Worm (Caenorhabditis elegans) whole organism, L2 larva: Measurements from ENCODE around the gene C47E8.3.
A peak's percentile ranks its signal among the peaks of the same experiment; 100 is the strongest.

Experiments used
- C34F6.9 ChIP-seq: fragments of 150-350 bp; optimal IDR thresholded peaks from 2 replicates; lab custom pipeline; 2014; ENCODE audit warnings: missing biosample characterization, missing genetic modification characterization
- F13H6.1 ChIP-seq: sonication (generic microtip); optimal IDR thresholded peaks from 2 replicates; lab custom pipeline; 2016; ENCODE audit warnings: missing genetic modification characterization, missing compliant biosample characterization
- R02D3.7 ChIP-seq: fragments of 150-350 bp; optimal IDR thresholded peaks from 2 replicates; lab custom pipeline; 2014; ENCODE audit warnings: missing biosample characterization, missing genetic modification characterization
- Y55F3AM.14 ChIP-seq: fragments of 200-800 bp; sonication (Bioruptor generic); optimal IDR thresholded peaks from 2 replicates; lab custom pipeline; 2018; ENCODE audit warnings: mild to moderate bottlenecking, missing genetic modification characterization, missing compliant biosample characterization
- ZK546.5 ChIP-seq: sonication (generic microtip); optimal IDR thresholded peaks from 2 replicates; lab custom pipeline; 2017; ENCODE audit warnings: missing biosample characterization, missing genetic modification characterization
- aly-2 ChIP-seq: fragments of 150-350 bp; optimal IDR thresholded peaks from 2 replicates; lab custom pipeline; 2014; ENCODE audit warnings: missing biosample characterization, missing genetic modification characterization
- ama-1 ChIP-seq: fragments of 150-350 bp; optimal IDR thresholded peaks from 2 replicates; lab custom pipeline; 2018; ENCODE audit warnings: inconsistent platforms
- blmp-1 ChIP-seq: sonication (generic microtip); optimal IDR thresholded peaks from 2 replicates; lab custom pipeline; 2017; ENCODE audit warnings: missing genetic modification characterization, mild to moderate bottlenecking, missing compliant biosample characterization, antibody characterized with exemption, moderate library complexity; ENCODE audit not compliant: insufficient read depth
- ceh-16 ChIP-seq: fragments of 150-350 bp; optimal IDR thresholded peaks from 2 replicates; lab custom pipeline; 2014; ENCODE audit warnings: missing biosample characterization, missing genetic modification characterization
- crh-2 ChIP-seq: sonication (generic microtip); optimal IDR thresholded peaks from 2 replicates; lab custom pipeline; 2017; ENCODE audit warnings: missing biosample characterization, missing genetic modification characterization
- elt-1 ChIP-seq: fragments of 150-350 bp; optimal IDR thresholded peaks from 2 replicates; lab custom pipeline; 2014; ENCODE audit warnings: missing biosample characterization, missing genetic modification characterization
- gmeb-1 ChIP-seq: fragments of 150-350 bp; optimal IDR thresholded peaks from 2 replicates; lab custom pipeline; 2014; ENCODE audit warnings: missing biosample characterization, missing genetic modification characterization
- lin-13 ChIP-seq: fragments of 150-350 bp; optimal IDR thresholded peaks from 2 replicates; lab custom pipeline; 2014; ENCODE audit warnings: missing biosample characterization, missing genetic modification reagents, missing genetic modification characterization
- mab-5 ChIP-seq: fragments of 150-350 bp; optimal IDR thresholded peaks from 2 replicates; lab custom pipeline; 2014; ENCODE audit warnings: missing biosample characterization, missing genetic modification characterization
- mbf-1 ChIP-seq: sonication (generic microtip); optimal IDR thresholded peaks from 2 replicates; lab custom pipeline; 2017; ENCODE audit warnings: missing biosample characterization, missing genetic modification characterization
- mdl-1 ChIP-seq, 2 experiments: fragments of 150-350 bp in 1 of 2; sonication (generic microtip) in 1 of 2; optimal IDR thresholded peaks; 2 replicates each; lab custom pipeline; 2017; ENCODE audit warnings: missing biosample characterization in 2 of 2, missing genetic modification characterization in 2 of 2
- nhr-12 ChIP-seq: fragments of 150-350 bp; optimal IDR thresholded peaks from 2 replicates; lab custom pipeline; 2014; ENCODE audit warnings: missing biosample characterization, missing genetic modification characterization
- nhr-129 ChIP-seq: fragments of 150-350 bp; optimal IDR thresholded peaks from 2 replicates; lab custom pipeline; 2014; ENCODE audit warnings: missing biosample characterization, missing genetic modification characterization
- nhr-237 ChIP-seq: fragments of 150-350 bp; optimal IDR thresholded peaks from 2 replicates; lab custom pipeline; 2014; ENCODE audit warnings: missing biosample characterization, missing genetic modification characterization
- nhr-25 ChIP-seq: fragments of 150-350 bp; sonication (generic microtip); optimal IDR thresholded peaks from 3 replicates; lab custom pipeline; 2014; ENCODE audit warnings: missing biosample characterization, missing genetic modification characterization
- nhr-6 ChIP-seq: fragments of 150-350 bp; optimal IDR thresholded peaks from 2 replicates; lab custom pipeline; 2014; ENCODE audit warnings: missing biosample characterization, missing genetic modification characterization
- nhr-77 ChIP-seq: fragments of 150-350 bp; optimal IDR thresholded peaks from 2 replicates; lab custom pipeline; 2014; ENCODE audit warnings: missing biosample characterization, missing genetic modification characterization
- skn-1 ChIP-seq: sonication (generic microtip); optimal IDR thresholded peaks from 2 replicates; lab custom pipeline; 2017; ENCODE audit warnings: missing biosample characterization, missing genetic modification characterization
- sma-3 ChIP-seq: sonication (generic microtip); optimal IDR thresholded peaks from 2 replicates; lab custom pipeline; 2016; ENCODE audit warnings: missing genetic modification reagents, missing genetic modification characterization, missing compliant biosample characterization
- sma-9 ChIP-seq, 2 experiments: fragments of 150-350 bp in 1 of 2; sonication (generic microtip) in 1 of 2; optimal IDR thresholded peaks; 2 replicates each; lab custom pipeline; 2014 to 2016; ENCODE audit warnings: missing genetic modification characterization in 2 of 2, mild to moderate bottlenecking in 1 of 2, missing biosample characterization in 1 of 2, missing compliant biosample characterization in 1 of 2, missing genetic modification reagents in 1 of 2, moderate library complexity in 1 of 2
- snpc-4 ChIP-seq: fragments of 150-350 bp; optimal IDR thresholded peaks from 2 replicates; lab custom pipeline; 2014; ENCODE audit warnings: missing biosample characterization, missing genetic modification characterization
- unc-55 ChIP-seq: fragments of 150-350 bp; sonication (generic microtip); optimal IDR thresholded peaks from 3 replicates; lab custom pipeline; 2014; ENCODE audit warnings: missing biosample characterization, missing genetic modification reagents, missing genetic modification characterization
- unc-62 ChIP-seq: fragments of 150-350 bp; optimal IDR thresholded peaks from 2 replicates; lab custom pipeline; 2014; ENCODE audit warnings: missing biosample characterization, missing genetic modification reagents, missing genetic modification characterization
- zag-1 ChIP-seq: fragments of 150-350 bp; optimal IDR thresholded peaks from 2 replicates; lab custom pipeline; 2014; ENCODE audit warnings: missing biosample characterization, missing genetic modification characterization
- ztf-11 ChIP-seq: sonication (generic microtip); optimal IDR thresholded peaks from 2 replicates; lab custom pipeline; 2017; ENCODE audit warnings: missing biosample characterization, missing genetic modification characterization

C47E8.3 gene

ce11 chrV:14663006-14663405 lies 17.1 kb upstream of the C47E8.3 start, which contains the start of gene C47E8.9:
Gene C47E8.9 (plus strand): TSS chrV:14663306.
- TF ChIP-seq blmp-1 (tag; lab: Kevin White, UChicago), result no peak

- TF ChIP-seq nhr-237 (tag; lab: Kevin White, UChicago) (no peak), crh-2 (tag; lab: Kevin White, UChicago) (no peak), nhr-12 (tag; lab: Kevin White, UChicago) (no peak), R02D3.7 (tag; lab: Kevin White, UChicago) (no peak), ztf-11 (tag; lab: Kevin White, UChicago) (no peak), C34F6.9 (tag; lab: Kevin White, UChicago) (no peak), nhr-6 (no peak), snpc-4 (tag; lab: Kevin White, UChicago) (no peak), sma-3 (no peak), aly-2 (tag; lab: Kevin White, UChicago) (no peak), blmp-1 (tag; lab: Kevin White, UChicago) (no peak), ceh-16 (tag; lab: Kevin White, UChicago) (no peak), skn-1 (tag; lab: Kevin White, UChicago) (no peak)
Measured at ce11 chrV:14665728-14666127, 14.4 kb upstream of the C47E8.3 start, which contains the start of gene C47E8.1. Gene C47E8.1 (plus strand): TSS chrV:14666028.

ce11 chrV:14678298-14678697 lies 1.8 kb upstream of the C47E8.3 start:
- TF ChIP-seq ztf-11 (tag; lab: Kevin White, UChicago) (no peak), C34F6.9 (tag; lab: Kevin White, UChicago) (no peak), nhr-129 (no peak), gmeb-1 (tag; lab: Kevin White, UChicago) (no peak), Y55F3AM.14 (no peak), mdl-1 (tag; optimal IDR thresholded peaks at IDR 0.05; lab: Kevin White, UChicago) (no peak), lin-13 (no peak), R02D3.7 (tag; lab: Kevin White, UChicago) (no peak), nhr-77 (tag; lab: Kevin White, UChicago) (no peak), mbf-1 (tag; lab: Kevin White, UChicago) (no peak), ZK546.5 (tag; lab: Kevin White, UChicago) (no peak), unc-55 (GFP tag; lab: Kevin White, UChicago) (no peak), elt-1 (tag; lab: Kevin White, UChicago) (no peak), nhr-25 (tag; lab: Kevin White, UChicago) (no peak), ceh-16 (tag; lab: Kevin White, UChicago) (no peak), mab-5 (tag; lab: Kevin White, UChicago) (no peak), zag-1 (no peak), unc-62 (GFP tag; lab: Kevin White, UChicago) (no peak)

- TF ChIP-seq C34F6.9 (tag; lab: Kevin White, UChicago) (peak; percentile 14), ama-1 (lab: Kevin White, UChicago) (no peak), F13H6.1 (tag; lab: Kevin White, UChicago) (no peak), sma-9 (GFP tag; optimal IDR thresholded peaks at IDR 0.05; lab: Kevin White, UChicago) (no peak), sma-9 (tag; optimal IDR thresholded peaks at IDR 0.05; lab: Kevin White, UChicago) (no peak)
Measured at ce11 chrV:14682870-14683269, 2.8 kb downstream of the C47E8.3 start.

ce11 chrV:14683291-14683690 lies 3.2 kb downstream of the C47E8.3 start:
- TF ChIP-seq R02D3.7 (tag; lab: Kevin White, UChicago), result no peak
- TF ChIP-seq ama-1 (lab: Kevin White, UChicago), result peak; percentile 40

- TF ChIP-seq C34F6.9 (tag; lab: Kevin White, UChicago), result no peak
- TF ChIP-seq mdl-1 (tag; optimal IDR thresholded peaks at IDR 0.05; lab: Kevin White, UChicago), result no peak
Measured at ce11 chrV:14683926-14684325, 3.8 kb downstream of the C47E8.3 start.
